Fruit fly (Drosophila melanogaster): Measurements from ENCODE around the gene Nepl8.
A peak's percentile ranks its signal among the peaks of the same experiment; 100 is the strongest.

The Nepl8 gene

DNA sequence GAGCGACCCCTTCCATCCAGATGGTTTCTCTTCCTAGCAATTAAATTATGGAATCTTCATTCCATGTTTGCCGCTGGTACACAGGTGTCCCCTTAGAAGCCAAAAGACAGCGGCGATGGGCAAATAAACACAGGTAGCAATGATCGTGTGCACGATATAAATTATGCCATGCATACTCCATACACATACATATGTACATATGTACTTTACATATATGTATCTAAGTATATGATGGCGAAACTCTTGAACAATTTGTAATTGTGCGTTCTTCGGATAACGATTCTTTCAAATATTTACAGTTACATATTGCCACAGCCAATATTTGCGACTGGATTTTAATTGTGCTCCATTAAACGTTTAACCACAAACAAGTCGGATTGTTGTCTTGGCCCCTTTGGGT is 11.4 kb upstream of the Nepl8 start (continued):
- TF ChIP-seq CG8281 (tag; optimal IDR thresholded peaks at IDR 0.05) (no peak), CG6791 (GFP tag; IDR thresholded peaks at IDR 0.05; ENCODE audit: partially characterized antibody) (no peak), mld (GFP tag; IDR thresholded peaks at IDR 0.05; ENCODE audit: partially characterized antibody) (no peak), chn (GFP tag; optimal IDR thresholded peaks at IDR 0.05) (no peak), dpn (GFP tag; optimal IDR thresholded peaks at IDR 0.05) (no peak), CG11093 (GFP tag; IDR thresholded peaks at IDR 0.05) (no peak), dmrt11E (tag; optimal IDR thresholded peaks at IDR 0.05) (peak; percentile 68), CG6175 (GFP tag; IDR thresholded peaks at IDR 0.05) (no peak), MESR4 (GFP tag; optimal IDR thresholded peaks at IDR 0.05) (no peak), yki (optimal IDR thresholded peaks at IDR 0.05) (no peak), Rfx (GFP tag; IDR thresholded peaks at IDR 0.05) (no peak), Sox100B (GFP tag; optimal IDR thresholded peaks at IDR 0.05) (no peak), CG10959 (GFP tag; IDR thresholded peaks at IDR 0.05) (no peak), br (optimal IDR thresholded peaks at IDR 0.05) (no peak), Gsc (GFP tag; IDR thresholded peaks at IDR 0.05) (no peak), scrt (GFP tag; optimal IDR thresholded peaks at IDR 0.05) (no peak), CG11723 (GFP tag; optimal IDR thresholded peaks at IDR 0.05) (no peak), E2f1 (GFP tag; IDR thresholded peaks at IDR 0.05) (no peak), nerfin-2 (GFP tag; IDR thresholded peaks at IDR 0.05; ENCODE audit: partially characterized antibody) (no peak), trh (GFP tag; optimal IDR thresholded peaks at IDR 0.05) (peak; percentile 32), bab2 (GFP tag; optimal IDR thresholded peaks at IDR 0.05) (no peak), inv (GFP tag; IDR thresholded peaks at IDR 0.05; ENCODE audit: partially characterized antibody) (no peak), Kr (GFP tag; optimal IDR thresholded peaks at IDR 0.05) (peak; percentile 33), CG2199 (GFP tag; IDR thresholded peaks at IDR 0.05) (no peak), CG3281 (GFP tag; optimal IDR thresholded peaks at IDR 0.05) (no peak), CG18764 (GFP tag; optimal IDR thresholded peaks at IDR 0.05) (no peak), gcm2 (GFP tag; optimal IDR thresholded peaks at IDR 0.05) (no peak), CG5245 (GFP tag; optimal IDR thresholded peaks at IDR 0.05) (no peak), CG16863 (GFP tag; optimal IDR thresholded peaks at IDR 0.05) (no peak), CG7271 (tag; optimal IDR thresholded peaks at IDR 0.05) (peak; percentile 32), hkb (optimal IDR thresholded peaks at IDR 0.05) (no peak), hkb (GFP tag; IDR thresholded peaks at IDR 0.05) (peak; percentile 38; the same call in 1 of the 2 replicates), CG8290 (GFP tag; optimal IDR thresholded peaks at IDR 0.05) (no peak), CG8290 (tag; optimal IDR thresholded peaks at IDR 0.05) (no peak), usp (GFP tag; optimal IDR thresholded peaks at IDR 0.05) (no peak), tx (GFP tag; optimal IDR thresholded peaks at IDR 0.05) (no peak), Doc2 (GFP tag; IDR thresholded peaks at IDR 0.05) (no peak), salm (tag; optimal IDR thresholded peaks at IDR 0.05) (peak; percentile 2), CG10321 (GFP tag; IDR thresholded peaks at IDR 0.05) (no peak), CG4707 (GFP tag; optimal IDR thresholded peaks at IDR 0.05) (peak; percentile 24), eve (GFP tag; optimal IDR thresholded peaks at IDR 0.05) (no peak), fd64A (GFP tag; optimal IDR thresholded peaks at IDR 0.05) (peak; percentile 26), TFAM (GFP tag; optimal IDR thresholded peaks at IDR 0.05) (no peak), lmd (GFP tag; IDR thresholded peaks at IDR 0.05) (no peak), pho (GFP tag; optimal IDR thresholded peaks at IDR 0.05) (no peak), Ets97D (GFP tag; optimal IDR thresholded peaks at IDR 0.05) (no peak), H15 (GFP tag; IDR thresholded peaks at IDR 0.05) (no peak), Lim3 (GFP tag; IDR thresholded peaks at IDR 0.05) (no peak), dysf (GFP tag; IDR thresholded peaks at IDR 0.05) (no peak), Dp (GFP tag; optimal IDR thresholded peaks at IDR 0.05) (no peak), Tbp (GFP tag; optimal IDR thresholded peaks at IDR 0.05) (no peak), HHEX (GFP tag; optimal IDR thresholded peaks at IDR 0.05) (peak; percentile 33), CG11504 (tag; optimal IDR thresholded peaks at IDR 0.05) (peak; percentile 46), CG10462 (GFP tag; optimal IDR thresholded peaks at IDR 0.05) (no peak)

All from whole organism, embryonic.